Worm (Caenorhabditis elegans) whole organism, midembryonic: Measurements from ENCODE around the gene Y50D4B.4.

Experiments used
- flt-1 ChIP-seq: fragments of 200-800 bp; sonication (Bioruptor generic); IDR thresholded peaks from 2 replicates; pipeline ENCODE4 v1.3.6; 2022; ENCODE audit warnings: missing genetic modification characterization, missing compliant biosample characterization
- klf-2 ChIP-seq: fragments of 200-800 bp; sonication (Bioruptor generic); conservative IDR thresholded peaks from 2 replicates; pipeline ENCODE4 v1.3.6; 2022; ENCODE audit warnings: missing genetic modification reagents, missing genetic modification characterization, missing compliant biosample characterization
- ref-1 ChIP-seq: fragments of 200-800 bp; sonication (Bioruptor generic); conservative IDR thresholded peaks from 2 replicates; pipeline ENCODE4 v1.3.6; 2022; ENCODE audit warnings: missing genetic modification reagents, missing genetic modification characterization, missing compliant biosample characterization
- ztf-23 ChIP-seq: fragments of 200-800 bp; sonication (Bioruptor generic); IDR thresholded peaks from 2 replicates; pipeline ENCODE4 v1.3.6; 2022; ENCODE audit warnings: missing genetic modification reagents, missing genetic modification characterization, missing compliant biosample characterization

DNA sequence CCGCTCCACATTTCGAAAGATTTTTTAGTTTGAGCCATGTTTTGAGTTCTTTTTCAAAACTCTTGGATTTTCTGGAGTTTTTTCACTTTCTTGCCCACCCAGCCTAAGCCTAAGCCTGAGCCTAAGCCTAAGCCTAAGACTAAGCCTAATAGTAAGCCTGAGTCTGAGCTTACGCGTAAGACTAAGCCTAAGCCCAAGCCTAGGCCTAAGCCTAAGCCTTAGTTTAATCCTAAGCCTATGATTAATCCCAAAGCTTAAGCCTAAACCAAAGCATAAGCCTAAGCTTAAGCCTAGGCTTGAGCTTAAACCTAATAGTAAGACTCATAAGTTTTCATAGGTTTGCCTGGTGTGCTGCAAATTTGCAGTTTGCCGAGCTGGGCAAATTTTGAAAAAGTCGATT, 49.8 kb downstream of the Y50D4B.4 start:
- TF ChIP-seq ztf-23 (GFP tag; lab: Robert Waterston, UW) (no peak), klf-2 (no peak), ref-1 (GFP tag; lab: Robert Waterston, UW) (no peak), flt-1 (GFP tag; lab: Robert Waterston, UW) (no peak)
